Worm (Caenorhabditis elegans): Measurements from ENCODE around the gene zhp-4.
A peak's percentile ranks its signal among the peaks of the same experiment; 100 is the strongest.

Gene zhp-4

DNA sequence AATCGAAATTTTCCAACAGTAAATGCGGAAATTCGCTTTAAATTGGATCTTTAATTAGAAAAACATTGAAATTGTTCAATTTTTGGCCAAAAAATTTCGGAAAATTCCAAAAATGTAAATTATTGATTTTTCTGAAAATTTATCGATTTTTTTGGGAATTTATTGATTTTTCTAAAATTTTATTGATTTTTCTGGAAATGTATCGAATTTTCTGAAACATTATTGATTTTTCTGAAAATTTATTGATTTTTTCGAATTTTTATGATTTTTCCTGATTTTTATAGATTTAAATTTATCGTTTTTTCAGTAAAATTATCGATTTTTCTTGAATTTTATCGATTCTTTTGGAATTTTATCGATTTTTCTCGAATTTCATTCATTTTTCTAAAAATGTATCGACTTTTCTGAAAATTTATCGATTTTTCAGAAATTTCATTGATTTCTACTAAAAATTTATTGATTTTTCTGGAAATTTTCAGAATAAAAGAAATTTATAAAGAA, 15.3 kb upstream of the zhp-4 start:
- TF ChIP-seq nhr-102 (tag; optimal IDR thresholded peaks at IDR 0.05): no peak
- TF ChIP-seq ceh-28 (tag; optimal IDR thresholded peaks at IDR 0.05): peak; percentile 84
- no peak for TF ChIP-seq ztf-11 (tag; optimal IDR thresholded peaks at IDR 0.05)

ce11 chrV:19112590-19112989, 11.0 kb upstream of the zhp-4 start:
- TF ChIP-seq ceh-28 (tag; optimal IDR thresholded peaks at IDR 0.05): peak; percentile 73

- TF ChIP-seq zag-1 (tag; optimal IDR thresholded peaks at IDR 0.05) (no peak), ceh-28 (tag; optimal IDR thresholded peaks at IDR 0.05) (peak; percentile 86)
Observed at ce11 chrV:19107065-19107464, 5.5 kb upstream of the zhp-4 start.

ce11 chrV:19100663-19101062, 923 bp downstream of the zhp-4 start:
- peak; percentile 32 for TF ChIP-seq ceh-28 (tag; optimal IDR thresholded peaks at IDR 0.05)

DNA sequence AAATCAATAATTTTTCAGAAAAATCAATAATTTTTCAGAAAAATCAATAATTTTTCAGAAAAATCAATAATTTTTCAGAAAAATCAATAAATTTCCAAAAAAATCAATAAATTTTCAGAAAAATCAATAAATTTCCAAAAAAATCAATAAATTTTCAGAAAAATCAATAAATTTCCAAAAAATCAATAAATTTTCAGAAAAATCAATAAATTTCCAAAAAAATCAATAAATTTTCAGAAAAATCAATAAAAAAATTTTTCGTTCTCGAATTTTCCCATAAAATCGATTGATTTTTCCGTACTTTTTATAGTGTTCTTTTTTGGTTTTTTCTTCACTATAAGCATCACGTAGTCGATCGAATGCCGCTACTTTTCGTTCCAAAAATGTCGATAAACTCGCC, 1.4 kb downstream of the zhp-4 start:
- TF ChIP-seq ceh-28 (tag; optimal IDR thresholded peaks at IDR 0.05): peak; percentile 73

DNA sequence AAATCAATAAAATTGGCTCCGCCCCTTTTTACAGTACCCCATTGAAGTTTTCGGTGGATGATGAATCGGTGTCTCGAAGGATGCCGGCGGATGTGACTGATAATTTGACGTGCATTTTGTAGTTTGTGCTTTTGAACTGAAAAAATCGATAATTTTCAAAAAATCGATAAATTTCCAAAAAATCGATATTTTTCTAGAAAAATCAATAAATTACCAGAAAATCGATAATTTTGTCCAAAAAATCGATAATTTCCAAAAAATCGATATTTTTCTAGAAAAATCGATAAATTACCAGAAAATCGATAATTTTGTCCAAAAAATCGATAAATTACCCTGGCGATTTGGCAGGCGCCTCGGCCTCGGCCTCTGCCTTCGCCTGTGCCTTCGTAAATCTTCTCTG, 2.1 kb downstream of the zhp-4 start:
- TF ChIP-seq ceh-28 (tag; optimal IDR thresholded peaks at IDR 0.05) (peak; percentile 91), F44E2.7 (GFP tag; IDR thresholded peaks at IDR 0.05) (no peak), unc-62 (GFP tag; optimal IDR thresholded peaks at IDR 0.05 in 1 of 2) (peak in 1 of 2 experiments; percentile 16), unc-62 (tag; optimal IDR thresholded peaks at IDR 0.05) (no peak), hlh-11 (tag; optimal IDR thresholded peaks at IDR 0.05) (no peak), lim-7 (GFP tag; IDR thresholded peaks at IDR 0.05) (no peak), nhr-76 (tag; optimal IDR thresholded peaks at IDR 0.05) (no peak)

- TF ChIP-seq Y48G9A.11 (GFP tag; IDR thresholded peaks at IDR 0.05): peak; percentile 92
Observed at ce11 chrV:19094572-19094971, 7.0 kb downstream of the zhp-4 start.

ce11 chrV:19090885-19091284, 10.7 kb downstream of the zhp-4 start:
- TF ChIP-seq aha-1 (tag) (no peak), Y48G9A.11 (GFP tag; IDR thresholded peaks at IDR 0.05) (0 out of 2 replicates have a peak, but pooled peaks have one; percentile 38), daf-12 (tag; optimal IDR thresholded peaks at IDR 0.05) (no peak), set-16 (GFP tag; IDR thresholded peaks at IDR 0.05) (peak; percentile 64), mep-1 (tag; optimal IDR thresholded peaks at IDR 0.05) (no peak), hlh-30 (tag; optimal IDR thresholded peaks at IDR 0.05; ENCODE audit: insufficient read depth) (no peak), lin-39 (tag; optimal IDR thresholded peaks at IDR 0.05) (no peak), zfp-2 (tag; optimal IDR thresholded peaks at IDR 0.05) (no peak), F44E2.7 (GFP tag; IDR thresholded peaks at IDR 0.05) (0 out of 2 replicates have a peak, but pooled peaks have one; percentile 64)

DNA sequence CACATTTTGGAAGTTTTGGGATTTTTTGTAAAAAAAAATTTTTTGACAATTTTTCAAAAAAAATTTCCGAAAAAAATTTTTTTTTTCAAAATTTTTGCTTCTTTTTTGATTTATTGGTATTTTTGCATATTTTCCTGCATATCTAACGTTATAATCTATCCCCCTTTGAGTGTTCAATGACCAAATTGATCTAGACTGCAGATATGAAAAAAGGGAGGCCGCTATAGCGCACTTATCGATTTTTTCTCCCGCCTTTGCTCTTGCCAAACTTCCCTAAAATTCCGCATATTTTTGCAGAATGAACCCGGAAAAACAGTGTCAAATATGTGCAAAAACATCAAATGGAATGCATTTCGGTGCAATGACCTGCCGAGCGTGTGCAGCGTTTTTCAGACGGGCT, 14.2 kb downstream of the zhp-4 start, which contains the start of gene nhr-145:
Gene nhr-145 (plus strand): TSS at position 298 of the 400 bp plus-strand sequence.
- no peak for TF ChIP-seq nhr-11 (tag; optimal IDR thresholded peaks at IDR 0.05)
- TF ChIP-seq set-16 (GFP tag; IDR thresholded peaks at IDR 0.05): no peak
- no peak for TF ChIP-seq hmg-1.1 (GFP tag; IDR thresholded peaks at IDR 0.05)

DNA sequence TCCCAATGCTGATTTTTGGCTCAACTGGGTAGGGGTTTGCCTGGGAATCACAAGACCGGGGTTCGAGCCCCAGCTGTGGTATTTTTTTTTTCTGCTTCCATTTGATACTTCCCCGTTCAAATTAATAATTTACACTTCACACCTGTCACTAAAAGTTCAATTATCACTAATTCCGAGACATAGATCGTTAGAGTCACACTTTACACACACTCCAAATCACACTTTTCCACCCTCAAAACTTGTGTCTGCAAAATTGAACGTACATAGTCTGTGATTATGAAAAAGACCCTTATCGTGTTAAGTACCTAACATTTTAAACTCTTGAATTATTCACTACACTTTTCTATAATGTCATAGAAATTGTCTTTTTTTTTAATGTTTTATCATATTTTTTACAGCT, 17.8 kb downstream of the zhp-4 start:
- TF ChIP-seq ZK337.2 (GFP tag; IDR thresholded peaks at IDR 0.05) (no peak), nhr-10 (tag; optimal IDR thresholded peaks at IDR 0.05) (no peak), nhr-76 (tag; optimal IDR thresholded peaks at IDR 0.05) (no peak), set-16 (GFP tag; IDR thresholded peaks at IDR 0.05) (no peak), daf-8 (GFP tag; IDR thresholded peaks at IDR 0.05) (no peak), mdl-1 (tag; optimal IDR thresholded peaks at IDR 0.05) (no peak), mxl-3 (GFP tag; optimal IDR thresholded peaks at IDR 0.05) (no peak), daf-19 (GFP tag; conservative IDR thresholded peaks at IDR 0.05) (no peak), Y75B8A.6 (GFP tag; IDR thresholded peaks at IDR 0.05) (no peak), dmd-6 (GFP tag; IDR thresholded peaks at IDR 0.05) (peak; percentile 77), pqm-1 (tag; optimal IDR thresholded peaks at IDR 0.05) (peak; percentile 5), hlh-11 (tag; optimal IDR thresholded peaks at IDR 0.05) (peak; percentile 20), gei-8 (GFP tag; optimal IDR thresholded peaks at IDR 0.05) (no peak), F44E2.7 (GFP tag; IDR thresholded peaks at IDR 0.05) (no peak), T20F7.1 (GFP tag; optimal IDR thresholded peaks at IDR 0.05) (peak; percentile 34), fkh-10 (GFP tag; optimal IDR thresholded peaks at IDR 0.05) (no peak), hlh-30 (tag; optimal IDR thresholded peaks at IDR 0.05; ENCODE audit: insufficient read depth) (peak; percentile 35), R02D3.7 (tag; optimal IDR thresholded peaks at IDR 0.05) (no peak), unc-62 (GFP tag; optimal IDR thresholded peaks at IDR 0.05 in 1 of 2) (no peak), unc-62 (tag; optimal IDR thresholded peaks at IDR 0.05) (no peak)

Data from whole organism, L4 larva.